Fruit fly (Drosophila melanogaster): ENCODE measurements around the gene unc79.

The unc79 gene

DNA sequence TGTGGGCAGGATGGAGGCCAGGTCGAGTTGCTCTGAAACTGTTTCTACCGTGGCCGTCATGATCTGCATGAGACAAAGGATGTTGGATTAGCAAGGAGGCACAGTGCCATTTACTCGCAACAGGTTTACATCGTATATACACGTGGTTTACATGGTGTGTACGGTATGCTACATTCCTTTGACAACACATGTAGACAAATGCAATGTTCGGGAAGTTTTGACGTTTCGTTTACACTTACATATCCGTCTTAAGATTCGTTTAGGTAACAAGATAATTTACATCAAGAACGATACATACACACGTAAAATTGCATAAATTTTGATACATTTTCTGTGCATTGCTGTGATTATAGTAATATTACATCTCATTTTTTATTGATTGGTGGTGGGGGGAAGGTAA is 7.0 kb downstream of the unc79 start:
- TF ChIP-seq Ets98B (GFP tag; IDR thresholded peaks at IDR 0.05) (no peak), D1 (tag; optimal IDR thresholded peaks at IDR 0.05) (peak; percentile 41)

DNA sequence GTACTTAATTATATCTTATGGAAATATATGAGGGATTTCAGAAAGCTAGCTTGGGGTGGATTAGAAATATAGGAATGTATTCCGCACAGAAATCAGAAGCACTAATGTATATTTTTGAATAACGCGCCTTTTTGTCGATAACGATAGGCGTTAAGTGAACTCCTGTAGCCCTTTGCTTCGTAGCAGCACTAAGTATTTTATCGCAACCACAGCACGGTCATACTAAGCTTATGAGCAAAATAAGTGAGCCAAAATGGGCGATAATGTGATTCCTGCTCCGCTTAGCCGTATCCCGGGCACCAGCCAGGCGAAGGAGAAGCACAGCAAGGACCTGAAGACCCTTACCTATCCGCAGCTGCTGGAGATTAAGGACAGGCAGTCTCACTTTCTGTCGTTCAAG is 16.7 kb downstream of the unc79 start, which contains the start of the genes CG5250 and Polr2M:
Gene CG5250 (minus strand): TSS at position 32 of the 400 bp plus-strand sequence.
Gene Polr2M (plus strand): TSS at position 219 of the 400 bp plus-strand sequence.
- TF ChIP-seq Pif1B (GFP tag; optimal IDR thresholded peaks at IDR 0.05) (no peak), rn (GFP tag; IDR thresholded peaks at IDR 0.05) (no peak), D1 (tag; optimal IDR thresholded peaks at IDR 0.05) (no peak), CG10348 (GFP tag; IDR thresholded peaks at IDR 0.05) (no peak), CG14655 (GFP tag; optimal IDR thresholded peaks at IDR 0.05) (no peak), CG34367 (tag; optimal IDR thresholded peaks at IDR 0.05) (no peak), CG12605 (GFP tag; IDR thresholded peaks at IDR 0.05) (no peak), CG32121 (GFP tag; IDR thresholded peaks at IDR 0.05) (no peak), gl (tag; optimal IDR thresholded peaks at IDR 0.05) (no peak), CG17806 (tag; optimal IDR thresholded peaks at IDR 0.05) (no peak), EcR (GFP tag; optimal IDR thresholded peaks at IDR 0.05) (no peak), CG9948 (tag; optimal IDR thresholded peaks at IDR 0.05) (no peak), CG4496 (GFP tag; IDR thresholded peaks at IDR 0.05) (no peak), fd96Ca (GFP tag; IDR thresholded peaks at IDR 0.05) (no peak), Pif1A (GFP tag; optimal IDR thresholded peaks at IDR 0.05) (no peak), CG13204 (GFP tag; optimal IDR thresholded peaks at IDR 0.05) (no peak)

DNA sequence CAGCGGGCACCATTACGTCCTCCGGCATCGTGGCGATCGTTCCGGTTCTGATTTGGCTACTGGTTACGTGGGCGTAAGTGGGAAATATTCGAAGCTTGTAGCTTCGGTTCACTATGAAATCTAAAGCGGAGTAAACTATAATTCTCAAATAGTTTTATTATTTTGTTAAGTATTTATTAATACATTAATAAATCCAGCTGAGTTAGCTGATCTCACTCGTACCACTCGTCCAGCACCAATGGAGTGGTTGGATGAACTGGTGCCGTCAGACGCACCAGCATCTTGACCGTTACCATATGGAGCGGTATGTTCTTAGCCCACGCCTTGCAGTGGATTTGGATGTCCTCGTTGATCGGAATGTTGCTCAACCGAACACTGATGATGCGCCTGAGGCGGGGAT is 17.9 kb downstream of the unc79 start, which contains the start of gene CG11703:
Gene CG11703 (minus strand): TSS at position 101 of the 400 bp plus-strand sequence.
- TF ChIP-seq CG8159 (tag; optimal IDR thresholded peaks at IDR 0.05) (no peak), CG34367 (tag; optimal IDR thresholded peaks at IDR 0.05) (no peak), CG9948 (tag; optimal IDR thresholded peaks at IDR 0.05) (no peak), fd96Ca (GFP tag; IDR thresholded peaks at IDR 0.05) (no peak), gl (tag; optimal IDR thresholded peaks at IDR 0.05) (no peak), CG17806 (tag; optimal IDR thresholded peaks at IDR 0.05) (no peak), D1 (tag; optimal IDR thresholded peaks at IDR 0.05) (no peak), Pif1A (GFP tag; optimal IDR thresholded peaks at IDR 0.05) (no peak), Pif1B (GFP tag; optimal IDR thresholded peaks at IDR 0.05) (no peak), CG15710 (tag; optimal IDR thresholded peaks at IDR 0.05) (no peak), CG32121 (GFP tag; IDR thresholded peaks at IDR 0.05) (no peak), CG4496 (GFP tag; IDR thresholded peaks at IDR 0.05) (no peak), EcR (GFP tag; optimal IDR thresholded peaks at IDR 0.05) (no peak)

DNA sequence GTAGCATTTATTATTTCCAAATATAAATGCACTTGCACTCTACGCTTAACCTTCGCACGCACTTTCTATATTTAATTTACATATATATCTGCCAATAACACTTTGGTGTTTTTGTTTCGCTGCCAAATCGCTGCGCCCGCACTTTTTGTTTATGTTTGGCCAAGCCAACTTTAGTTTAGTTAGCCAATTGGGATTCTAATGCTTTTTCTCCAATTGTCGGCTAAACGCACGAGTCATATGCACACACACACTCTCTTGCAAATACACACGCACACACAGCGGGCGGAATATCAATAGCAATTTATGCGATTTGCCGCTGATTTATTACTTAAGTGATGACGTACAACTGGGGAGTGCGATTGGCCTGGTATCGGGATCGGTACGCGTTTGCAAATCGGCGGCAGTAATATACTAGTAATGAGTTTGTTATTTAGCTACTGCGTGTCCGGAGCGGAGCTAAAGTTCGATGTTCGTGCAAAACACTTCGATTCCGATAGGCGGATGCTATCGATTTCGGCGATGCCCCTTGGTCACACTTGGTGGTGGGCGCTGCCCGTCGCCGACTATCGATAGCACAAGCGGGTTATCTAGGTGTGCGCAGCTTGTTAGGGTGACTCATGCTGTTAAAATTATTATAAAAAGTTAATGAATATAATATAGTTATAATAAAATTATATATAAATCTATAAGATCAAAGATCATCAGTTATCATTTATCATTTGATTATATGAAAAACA is 19.6 kb downstream of the unc79 start, which contains the start of gene vib:
Gene vib (minus strand): TSS at position 515 of the 737 bp plus-strand sequence.
- TF ChIP-seq Snoo (tag; optimal IDR thresholded peaks at IDR 0.05): no peak
- no peak for TF ChIP-seq CG10348 (GFP tag; IDR thresholded peaks at IDR 0.05)
- no peak for TF ChIP-seq CG17806 (tag; optimal IDR thresholded peaks at IDR 0.05)
- TF ChIP-seq Ets98B (GFP tag; IDR thresholded peaks at IDR 0.05): peak; percentile 70
- no peak for TF ChIP-seq gl (tag; optimal IDR thresholded peaks at IDR 0.05)
- TF ChIP-seq CG14655 (GFP tag; optimal IDR thresholded peaks at IDR 0.05): no peak
- TF ChIP-seq CG9948 (tag; optimal IDR thresholded peaks at IDR 0.05): peak; percentile 5
- TF ChIP-seq CG34367 (tag; optimal IDR thresholded peaks at IDR 0.05): peak; percentile 6
- TF ChIP-seq CG12605 (GFP tag; IDR thresholded peaks at IDR 0.05): 0 out of 2 replicates have a peak, but pooled peaks have one; percentile 26
- no peak for TF ChIP-seq Pif1B (GFP tag; optimal IDR thresholded peaks at IDR 0.05)
- TF ChIP-seq CG15710 (tag; optimal IDR thresholded peaks at IDR 0.05): peak; percentile 24
- peak; percentile 60; the same call in 1 of the 2 replicates for TF ChIP-seq CG32121 (GFP tag; IDR thresholded peaks at IDR 0.05)
- no peak for TF ChIP-seq CG8301 (tag; optimal IDR thresholded peaks at IDR 0.05)
- TF ChIP-seq rn (GFP tag; IDR thresholded peaks at IDR 0.05): no peak
- TF ChIP-seq EcR (GFP tag; optimal IDR thresholded peaks at IDR 0.05): peak; percentile 43
- peak; percentile 36; the same call in 1 of the 3 replicates for TF ChIP-seq CG4496 (GFP tag; IDR thresholded peaks at IDR 0.05)
- no peak for TF ChIP-seq Pif1A (GFP tag; optimal IDR thresholded peaks at IDR 0.05)
- TF ChIP-seq CG8159 (tag; optimal IDR thresholded peaks at IDR 0.05): peak; percentile 37
- TF ChIP-seq CG13204 (GFP tag; optimal IDR thresholded peaks at IDR 0.05): no peak
- no peak for TF ChIP-seq D1 (tag; optimal IDR thresholded peaks at IDR 0.05)
- peak; percentile 41; the same call in 1 of the 3 replicates for TF ChIP-seq fd96Ca (GFP tag; IDR thresholded peaks at IDR 0.05)

DNA sequence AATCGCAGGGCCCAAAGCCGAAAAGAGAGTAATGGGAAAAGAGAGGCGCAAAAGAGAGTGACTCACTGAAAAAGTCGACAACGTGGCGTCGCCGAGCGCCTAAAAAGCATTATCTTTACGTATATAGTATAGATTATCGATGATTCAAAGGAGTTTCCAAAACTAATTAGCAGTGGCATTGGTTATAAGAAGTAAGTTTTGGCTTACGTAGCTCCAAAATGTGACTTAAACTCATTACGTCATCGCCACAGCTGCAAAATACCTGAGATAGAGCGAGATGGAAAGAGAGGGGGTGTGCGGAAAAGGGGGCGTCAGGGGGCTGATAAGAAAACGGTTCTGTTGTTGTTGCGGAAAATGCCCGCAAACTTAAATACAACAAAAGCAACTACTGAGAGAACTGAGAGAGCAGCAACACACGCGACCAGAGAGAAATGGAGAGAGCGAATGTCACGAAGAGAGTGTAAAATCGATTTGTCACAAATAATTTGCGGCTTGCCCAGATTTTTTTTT is 20.4 kb downstream of the unc79 start:
- no peak for TF ChIP-seq CG12605 (GFP tag; IDR thresholded peaks at IDR 0.05)
- no peak for TF ChIP-seq CG34367 (tag; optimal IDR thresholded peaks at IDR 0.05)
- TF ChIP-seq CG32121 (GFP tag; IDR thresholded peaks at IDR 0.05): no peak
- TF ChIP-seq Pif1A (GFP tag; optimal IDR thresholded peaks at IDR 0.05): no peak
- TF ChIP-seq CG10348 (GFP tag; IDR thresholded peaks at IDR 0.05): no peak
- no peak for TF ChIP-seq CG4496 (GFP tag; IDR thresholded peaks at IDR 0.05)
- no peak for TF ChIP-seq Snoo (tag; optimal IDR thresholded peaks at IDR 0.05)
- TF ChIP-seq CG17806 (tag; optimal IDR thresholded peaks at IDR 0.05): no peak
- no peak for TF ChIP-seq EcR (GFP tag; optimal IDR thresholded peaks at IDR 0.05)
- no peak for TF ChIP-seq fd96Ca (GFP tag; IDR thresholded peaks at IDR 0.05)
- TF ChIP-seq Pif1B (GFP tag; optimal IDR thresholded peaks at IDR 0.05): no peak

DNA sequence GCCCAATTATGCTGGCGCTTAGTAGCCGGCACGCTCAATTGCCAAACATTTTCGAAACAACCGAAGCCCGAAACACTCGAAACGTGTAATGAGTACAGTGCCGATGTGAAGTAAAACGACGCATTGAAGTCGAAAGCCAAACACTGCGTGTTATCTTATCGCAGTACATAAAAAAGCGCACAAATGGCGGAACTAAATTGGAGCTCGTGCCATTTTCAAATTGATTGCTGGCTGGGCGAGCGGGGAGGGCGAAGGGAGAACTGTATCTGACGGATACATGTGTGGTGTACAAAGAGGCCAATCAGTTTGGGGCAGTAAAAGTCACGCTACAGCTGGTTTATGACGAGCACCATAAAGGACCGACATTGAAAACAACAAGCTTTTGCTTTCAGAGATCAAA is 22.6 kb downstream of the unc79 start:
- TF ChIP-seq CG34367 (tag; optimal IDR thresholded peaks at IDR 0.05) (no peak), EcR (GFP tag; optimal IDR thresholded peaks at IDR 0.05) (no peak), CG12605 (GFP tag; IDR thresholded peaks at IDR 0.05) (no peak), Snoo (tag; optimal IDR thresholded peaks at IDR 0.05) (no peak), Ets98B (GFP tag; IDR thresholded peaks at IDR 0.05) (no peak), CG14655 (GFP tag; optimal IDR thresholded peaks at IDR 0.05) (no peak), D1 (tag; optimal IDR thresholded peaks at IDR 0.05) (no peak), CG13204 (GFP tag; optimal IDR thresholded peaks at IDR 0.05) (no peak), fd96Ca (GFP tag; IDR thresholded peaks at IDR 0.05) (no peak), CG8159 (tag; optimal IDR thresholded peaks at IDR 0.05) (no peak), CG4496 (GFP tag; IDR thresholded peaks at IDR 0.05) (no peak), CG15710 (tag; optimal IDR thresholded peaks at IDR 0.05) (no peak)
